Worm (Caenorhabditis elegans) whole organism, midembryonic: ENCODE results near the gene cnc-7.

ENCODE experiments used
- T22C8.4 ChIP-seq: fragments of 200-800 bp; sonication (Bioruptor generic); IDR thresholded peaks from 2 replicates; pipeline ENCODE4 v1.3.6; 2022; ENCODE audit warnings: missing genetic modification characterization, missing compliant biosample characterization
- cog-1 ChIP-seq: sonication (generic microtip); optimal IDR thresholded peaks from 2 replicates; lab custom pipeline; 2016; ENCODE audit warnings: missing genetic modification characterization, missing compliant biosample characterization
- flt-1 ChIP-seq: fragments of 200-800 bp; sonication (Bioruptor generic); IDR thresholded peaks from 2 replicates; pipeline ENCODE4 v1.3.6; 2022; ENCODE audit warnings: missing genetic modification characterization, missing compliant biosample characterization
- klf-2 ChIP-seq: fragments of 200-800 bp; sonication (Bioruptor generic); conservative IDR thresholded peaks from 2 replicates; pipeline ENCODE4 v1.3.6; 2022; ENCODE audit warnings: missing genetic modification reagents, missing genetic modification characterization, missing compliant biosample characterization
- med-1 ChIP-seq: sonication (generic microtip); optimal IDR thresholded peaks from 2 replicates; lab custom pipeline; 2017; ENCODE audit warnings: missing genetic modification characterization, mild to moderate bottlenecking, missing compliant biosample characterization, antibody characterized with exemption, missing genetic modification reagents; ENCODE audit not compliant: insufficient read depth
- ref-1 ChIP-seq: fragments of 200-800 bp; sonication (Bioruptor generic); conservative IDR thresholded peaks from 2 replicates; pipeline ENCODE4 v1.3.6; 2022; ENCODE audit warnings: missing genetic modification reagents, missing genetic modification characterization, missing compliant biosample characterization
- tab-1 ChIP-seq: fragments of 200-800 bp; sonication (Bioruptor generic); IDR thresholded peaks from 2 replicates; pipeline ENCODE4 v1.3.6; 2022; ENCODE audit warnings: missing genetic modification characterization, missing compliant biosample characterization
- ztf-23 ChIP-seq: fragments of 200-800 bp; sonication (Bioruptor generic); IDR thresholded peaks from 2 replicates; pipeline ENCODE4 v1.3.6; 2022; ENCODE audit warnings: missing genetic modification reagents, missing genetic modification characterization, missing compliant biosample characterization
- ztf-29 ChIP-seq: fragments of 200-800 bp; sonication (Bioruptor generic); IDR thresholded peaks from 2 replicates; pipeline ENCODE4 v1.3.6; 2022; ENCODE audit warnings: missing genetic modification reagents, missing genetic modification characterization, missing compliant biosample characterization

- TF ChIP-seq T22C8.4 (GFP tag; lab: Robert Waterston, UW): no peak
- TF ChIP-seq klf-2 (GFP tag; lab: Robert Waterston, UW): no peak
- no peak for TF ChIP-seq ztf-29 (GFP tag; lab: Robert Waterston, UW)
- TF ChIP-seq tab-1 (GFP tag; lab: Robert Waterston, UW): no peak
- TF ChIP-seq ref-1: no peak
- TF ChIP-seq flt-1 (GFP tag; lab: Robert Waterston, UW): no peak
- TF ChIP-seq cog-1 (tag; lab: Kevin White, UChicago): no peak
- TF ChIP-seq med-1 (GFP tag; lab: Kevin White, UChicago): no peak
- no peak for TF ChIP-seq ztf-23
These were observed 6.5 kb upstream of the cnc-7 start, which contains the start of gene F53H2.1 for ce11 chrV:20387415-20387814.
